Worm (Caenorhabditis elegans) whole organism, L2 larva: Measurements from ENCODE around the gene arr-1.

Experiments used
- C34F6.9 ChIP-seq: fragments of 150-350 bp; optimal IDR thresholded peaks from 2 replicates; lab custom pipeline; 2014; ENCODE audit warnings: missing biosample characterization, missing genetic modification characterization
- F13H6.1 ChIP-seq: sonication (generic microtip); optimal IDR thresholded peaks from 2 replicates; lab custom pipeline; 2016; ENCODE audit warnings: missing genetic modification characterization, missing compliant biosample characterization
- R02D3.7 ChIP-seq: fragments of 150-350 bp; optimal IDR thresholded peaks from 2 replicates; lab custom pipeline; 2014; ENCODE audit warnings: missing biosample characterization, missing genetic modification characterization
- Y55F3AM.14 ChIP-seq: fragments of 200-800 bp; sonication (Bioruptor generic); optimal IDR thresholded peaks from 2 replicates; lab custom pipeline; 2018; ENCODE audit warnings: mild to moderate bottlenecking, missing genetic modification characterization, missing compliant biosample characterization
- ZK546.5 ChIP-seq: sonication (generic microtip); optimal IDR thresholded peaks from 2 replicates; lab custom pipeline; 2017; ENCODE audit warnings: missing biosample characterization, missing genetic modification characterization
- alr-1 ChIP-seq: fragments of 150-350 bp; optimal IDR thresholded peaks from 2 replicates; lab custom pipeline; 2014; ENCODE audit warnings: missing biosample characterization, missing genetic modification characterization
- aly-2 ChIP-seq: fragments of 150-350 bp; optimal IDR thresholded peaks from 2 replicates; lab custom pipeline; 2014; ENCODE audit warnings: missing biosample characterization, missing genetic modification characterization
- ama-1 ChIP-seq: fragments of 150-350 bp; optimal IDR thresholded peaks from 2 replicates; lab custom pipeline; 2018; ENCODE audit warnings: inconsistent platforms
- blmp-1 ChIP-seq: sonication (generic microtip); optimal IDR thresholded peaks from 2 replicates; lab custom pipeline; 2017; ENCODE audit warnings: missing genetic modification characterization, mild to moderate bottlenecking, missing compliant biosample characterization, antibody characterized with exemption, moderate library complexity; ENCODE audit not compliant: insufficient read depth
- ceh-16 ChIP-seq: fragments of 150-350 bp; optimal IDR thresholded peaks from 2 replicates; lab custom pipeline; 2014; ENCODE audit warnings: missing biosample characterization, missing genetic modification characterization
- ceh-82 ChIP-seq: fragments of 150-350 bp; optimal IDR thresholded peaks from 2 replicates; lab custom pipeline; 2014; ENCODE audit warnings: missing biosample characterization, missing genetic modification characterization
- crh-2 ChIP-seq: sonication (generic microtip); optimal IDR thresholded peaks from 2 replicates; lab custom pipeline; 2017; ENCODE audit warnings: missing biosample characterization, missing genetic modification characterization
- dmd-4 ChIP-seq: sonication (generic microtip); optimal IDR thresholded peaks from 2 replicates; lab custom pipeline; 2017; ENCODE audit warnings: missing biosample characterization, missing genetic modification characterization
- egl-27 ChIP-seq: sonication (generic microtip); optimal IDR thresholded peaks from 3 replicates; lab custom pipeline; 2017; ENCODE audit warnings: missing biosample characterization, missing genetic modification reagents, missing genetic modification characterization
- elt-1 ChIP-seq: fragments of 150-350 bp; optimal IDR thresholded peaks from 2 replicates; lab custom pipeline; 2014; ENCODE audit warnings: missing biosample characterization, missing genetic modification characterization
- elt-3 ChIP-seq: sonication (generic microtip); optimal IDR thresholded peaks from 2 replicates; lab custom pipeline; 2017; ENCODE audit warnings: missing biosample characterization, missing genetic modification characterization
- fos-1 ChIP-seq: fragments of 150-350 bp; optimal IDR thresholded peaks from 2 replicates; lab custom pipeline; 2014; ENCODE audit warnings: missing biosample characterization, missing genetic modification characterization
- gmeb-1 ChIP-seq: fragments of 150-350 bp; optimal IDR thresholded peaks from 2 replicates; lab custom pipeline; 2014; ENCODE audit warnings: missing biosample characterization, missing genetic modification characterization
- lin-11 ChIP-seq: fragments of 150-350 bp; sonication (generic microtip); optimal IDR thresholded peaks from 2 replicates; lab custom pipeline; 2014; ENCODE audit warnings: missing biosample characterization, missing genetic modification characterization, inconsistent platforms, mixed read lengths
- lin-13 ChIP-seq: fragments of 150-350 bp; optimal IDR thresholded peaks from 2 replicates; lab custom pipeline; 2014; ENCODE audit warnings: missing biosample characterization, missing genetic modification reagents, missing genetic modification characterization
- lin-39 ChIP-seq: fragments of 150-350 bp; optimal IDR thresholded peaks from 2 replicates; lab custom pipeline; 2014; ENCODE audit warnings: missing biosample characterization, missing genetic modification reagents, missing genetic modification characterization
- lsy-2 ChIP-seq, 2 experiments: fragments of 150-350 bp in 1 of 2; sonication (generic microtip) in 1 of 2; optimal IDR thresholded peaks; 2 replicates each; lab custom pipeline; 2014 to 2017; ENCODE audit warnings: missing biosample characterization in 2 of 2, missing genetic modification characterization in 2 of 2
- mab-5 ChIP-seq: fragments of 150-350 bp; optimal IDR thresholded peaks from 2 replicates; lab custom pipeline; 2014; ENCODE audit warnings: missing biosample characterization, missing genetic modification characterization
- mbf-1 ChIP-seq: sonication (generic microtip); optimal IDR thresholded peaks from 2 replicates; lab custom pipeline; 2017; ENCODE audit warnings: missing biosample characterization, missing genetic modification characterization
- mdl-1 ChIP-seq, 2 experiments: fragments of 150-350 bp in 1 of 2; sonication (generic microtip) in 1 of 2; optimal IDR thresholded peaks; 2 replicates each; lab custom pipeline; 2017; ENCODE audit warnings: missing biosample characterization in 2 of 2, missing genetic modification characterization in 2 of 2
- nhr-10 ChIP-seq: sonication (generic microtip); optimal IDR thresholded peaks from 2 replicates; lab custom pipeline; 2017; ENCODE audit warnings: missing biosample characterization, missing genetic modification characterization
- nhr-11 ChIP-seq: fragments of 150-350 bp; optimal IDR thresholded peaks from 2 replicates; lab custom pipeline; 2014; ENCODE audit warnings: missing biosample characterization, missing genetic modification characterization
- nhr-12 ChIP-seq: fragments of 150-350 bp; optimal IDR thresholded peaks from 2 replicates; lab custom pipeline; 2014; ENCODE audit warnings: missing biosample characterization, missing genetic modification characterization
- nhr-129 ChIP-seq: fragments of 150-350 bp; optimal IDR thresholded peaks from 2 replicates; lab custom pipeline; 2014; ENCODE audit warnings: missing biosample characterization, missing genetic modification characterization
- nhr-21 ChIP-seq: fragments of 150-350 bp; optimal IDR thresholded peaks from 2 replicates; lab custom pipeline; 2014; ENCODE audit warnings: missing biosample characterization, missing genetic modification characterization
- nhr-23 ChIP-seq: fragments of 150-350 bp; optimal IDR thresholded peaks from 2 replicates; lab custom pipeline; 2014; ENCODE audit warnings: missing biosample characterization, missing genetic modification reagents, missing genetic modification characterization
- nhr-237 ChIP-seq: fragments of 150-350 bp; optimal IDR thresholded peaks from 2 replicates; lab custom pipeline; 2014; ENCODE audit warnings: missing biosample characterization, missing genetic modification characterization
- nhr-25 ChIP-seq: fragments of 150-350 bp; sonication (generic microtip); optimal IDR thresholded peaks from 3 replicates; lab custom pipeline; 2014; ENCODE audit warnings: missing biosample characterization, missing genetic modification characterization
- nhr-6 ChIP-seq: fragments of 150-350 bp; optimal IDR thresholded peaks from 2 replicates; lab custom pipeline; 2014; ENCODE audit warnings: missing biosample characterization, missing genetic modification characterization
- nhr-77 ChIP-seq: fragments of 150-350 bp; optimal IDR thresholded peaks from 2 replicates; lab custom pipeline; 2014; ENCODE audit warnings: missing biosample characterization, missing genetic modification characterization
- peb-1 ChIP-seq: fragments of 150-350 bp; optimal IDR thresholded peaks from 2 replicates; lab custom pipeline; 2014; ENCODE audit warnings: missing biosample characterization, missing genetic modification characterization
- sem-4 ChIP-seq: fragments of 150-350 bp; optimal IDR thresholded peaks from 2 replicates; lab custom pipeline; 2014; ENCODE audit warnings: missing biosample characterization, missing genetic modification reagents, missing genetic modification characterization
- skn-1 ChIP-seq: sonication (generic microtip); optimal IDR thresholded peaks from 2 replicates; lab custom pipeline; 2017; ENCODE audit warnings: missing biosample characterization, missing genetic modification characterization
- sma-3 ChIP-seq: sonication (generic microtip); optimal IDR thresholded peaks from 2 replicates; lab custom pipeline; 2016; ENCODE audit warnings: missing genetic modification reagents, missing genetic modification characterization, missing compliant biosample characterization
- sma-9 ChIP-seq, 2 experiments: fragments of 150-350 bp in 1 of 2; sonication (generic microtip) in 1 of 2; optimal IDR thresholded peaks; 2 replicates each; lab custom pipeline; 2014 to 2016; ENCODE audit warnings: missing genetic modification characterization in 2 of 2, mild to moderate bottlenecking in 1 of 2, missing biosample characterization in 1 of 2, missing compliant biosample characterization in 1 of 2, missing genetic modification reagents in 1 of 2, moderate library complexity in 1 of 2
- snpc-4 ChIP-seq: fragments of 150-350 bp; optimal IDR thresholded peaks from 2 replicates; lab custom pipeline; 2014; ENCODE audit warnings: missing biosample characterization, missing genetic modification characterization
- unc-39 ChIP-seq: fragments of 150-350 bp; optimal IDR thresholded peaks from 2 replicates; lab custom pipeline; 2014; ENCODE audit warnings: missing biosample characterization, missing genetic modification characterization
- unc-55 ChIP-seq: fragments of 150-350 bp; sonication (generic microtip); optimal IDR thresholded peaks from 3 replicates; lab custom pipeline; 2014; ENCODE audit warnings: missing biosample characterization, missing genetic modification reagents, missing genetic modification characterization
- unc-62 ChIP-seq: fragments of 150-350 bp; optimal IDR thresholded peaks from 2 replicates; lab custom pipeline; 2014; ENCODE audit warnings: missing biosample characterization, missing genetic modification reagents, missing genetic modification characterization
- zag-1 ChIP-seq: fragments of 150-350 bp; optimal IDR thresholded peaks from 2 replicates; lab custom pipeline; 2014; ENCODE audit warnings: missing biosample characterization, missing genetic modification characterization
- ztf-1 ChIP-seq: fragments of 200-800 bp; sonication (Bioruptor generic); conservative IDR thresholded peaks from 2 replicates; pipeline ENCODE4 v1.3.6; 2022; ENCODE audit warnings: missing genetic modification characterization, missing compliant biosample characterization
- ztf-11 ChIP-seq: sonication (generic microtip); optimal IDR thresholded peaks from 2 replicates; lab custom pipeline; 2017; ENCODE audit warnings: missing biosample characterization, missing genetic modification characterization
- ztf-4 ChIP-seq: fragments of 150-350 bp; optimal IDR thresholded peaks from 2 replicates; lab custom pipeline; 2014; ENCODE audit warnings: missing biosample characterization, missing genetic modification characterization

The arr-1 gene

ce11 chrX:975236-975535 is 24.6 kb downstream of the arr-1 start:
- TF ChIP-seq gmeb-1 (tag; lab: Kevin White, UChicago) (no peak), ceh-82 (tag; lab: Kevin White, UChicago) (no peak), ztf-1 (GFP tag; lab: Robert Waterston, UW) (no peak)

- TF ChIP-seq C34F6.9 (no peak), mab-5 (no peak), nhr-21 (tag; lab: Kevin White, UChicago) (peak; percentile 17), egl-27 (tag; lab: Kevin White, UChicago) (peak; percentile 67), elt-1 (no peak), sma-9 (GFP tag; optimal IDR thresholded peaks at IDR 0.05; lab: Kevin White, UChicago) (peak; percentile 90), sma-9 (tag; optimal IDR thresholded peaks at IDR 0.05; lab: Kevin White, UChicago) (no peak), ztf-1 (GFP tag; lab: Robert Waterston, UW) (no peak), alr-1 (no peak), aly-2 (tag; lab: Kevin White, UChicago) (no peak), nhr-77 (tag; lab: Kevin White, UChicago) (no peak), R02D3.7 (tag; lab: Kevin White, UChicago) (no peak), nhr-23 (no peak), peb-1 (tag; lab: Kevin White, UChicago) (no peak), Y55F3AM.14 (GFP tag; lab: Kevin White, UChicago) (no peak), sma-3 (GFP tag; lab: Kevin White, UChicago) (peak; percentile 51), ceh-82 (tag; lab: Kevin White, UChicago) (no peak), ama-1 (lab: Kevin White, UChicago) (no peak), blmp-1 (tag; lab: Kevin White, UChicago) (peak; percentile 56), fos-1 (tag; lab: Kevin White, UChicago) (peak; percentile 99), gmeb-1 (tag; lab: Kevin White, UChicago) (peak; percentile 65), unc-62 (GFP tag; lab: Kevin White, UChicago) (no peak), nhr-10 (tag; lab: Kevin White, UChicago) (no peak), nhr-6 (no peak), F13H6.1 (peak; percentile 3), nhr-129 (tag; lab: Kevin White, UChicago) (peak; percentile 15), crh-2 (tag; lab: Kevin White, UChicago) (peak; percentile 75), mbf-1 (tag; lab: Kevin White, UChicago) (no peak), mdl-1 (tag; optimal IDR thresholded peaks at IDR 0.05; lab: Kevin White, UChicago) (peak in 1 of 2 experiments; percentile 11), snpc-4 (tag; lab: Kevin White, UChicago) (no peak), ztf-4 (no peak), dmd-4 (tag; lab: Kevin White, UChicago) (no peak), skn-1 (tag; lab: Kevin White, UChicago) (no peak), ceh-16 (tag; lab: Kevin White, UChicago) (no peak), nhr-25 (tag; lab: Kevin White, UChicago) (no peak), lin-11 (tag; lab: Kevin White, UChicago) (no peak), sem-4 (no peak), elt-3 (tag; lab: Kevin White, UChicago) (no peak), nhr-12 (tag; lab: Kevin White, UChicago) (no peak), nhr-237 (tag; lab: Kevin White, UChicago) (no peak), nhr-11 (no peak), lsy-2 (tag; optimal IDR thresholded peaks at IDR 0.05; lab: Kevin White, UChicago) (no peak), lin-39 (tag; lab: Kevin White, UChicago) (no peak), unc-39 (no peak), lin-13 (GFP tag; lab: Kevin White, UChicago) (no peak), ZK546.5 (tag; lab: Kevin White, UChicago) (no peak), unc-55 (no peak), zag-1 (tag; lab: Kevin White, UChicago) (no peak), ztf-11 (no peak)
Measured at ce11 chrX:977958-978686, 27.5 kb downstream of the arr-1 start, which contains the start of gene abhd-3.2. Gene abhd-3.2 (minus strand): TSS chrX:978008.
